Fruit fly (Drosophila melanogaster) whole organism, wandering third instar larva: ENCODE results near the gene CG13640.
A peak's percentile ranks its signal among the peaks of the same experiment; 100 is the strongest.

Experiments used
- CG32264 ChIP-seq: fragments of 200-800 bp; sonication (Bioruptor generic); optimal IDR thresholded peaks from 2 replicates; lab custom pipeline; 2016; ENCODE audit warnings: missing biosample characterization, missing genetic modification characterization
- CG9705 ChIP-seq: fragments of 200-800 bp; sonication (Bioruptor generic); optimal IDR thresholded peaks from 2 replicates; lab custom pipeline; 2018; ENCODE audit warnings: missing biosample characterization, mild to moderate bottlenecking, missing genetic modification characterization
- CrebA ChIP-seq: fragments of 200-800 bp; sonication (Bioruptor generic); optimal IDR thresholded peaks from 2 replicates; lab custom pipeline; 2016; ENCODE audit warnings: missing biosample characterization, mild to moderate bottlenecking, missing genetic modification characterization, borderline replicate concordance
- Dfd ChIP-seq: fragments of >200 bp; optimal IDR thresholded peaks from 2 replicates; lab custom pipeline; 2017; ENCODE audit warnings: missing biosample characterization, missing genetic modification characterization
- Dif ChIP-seq: fragments of 200-275, 200-300 bp; sonication (Bioruptor generic); optimal IDR thresholded peaks from 2 replicates; lab custom pipeline; 2018; ENCODE audit warnings: missing biosample characterization, missing genetic modification characterization; ENCODE audit not compliant: partially characterized antibody
- GATAd ChIP-seq: sonication (Bioruptor generic); optimal IDR thresholded peaks from 2 replicates; lab custom pipeline; 2016; ENCODE audit warnings: missing biosample characterization, missing genetic modification characterization
- HLH106 ChIP-seq: fragments of 200-800 bp; optimal IDR thresholded peaks from 3 replicates; lab custom pipeline; 2019; ENCODE audit warnings: missing biosample characterization, mild to moderate bottlenecking, missing genetic modification characterization, moderate library complexity
- Hnf4 ChIP-seq: fragments of 200-800 bp; sonication (Bioruptor generic); optimal IDR thresholded peaks from 2 replicates; lab custom pipeline; 2016; ENCODE audit warnings: missing biosample characterization, mild to moderate bottlenecking, missing genetic modification characterization
- Hr78 ChIP-seq: fragments of >200 bp; optimal IDR thresholded peaks from 2 replicates; lab custom pipeline; 2017; ENCODE audit warnings: missing biosample characterization, missing genetic modification characterization
- Hr83 ChIP-seq: fragments of 200-300 bp; sonication (Bioruptor generic); optimal IDR thresholded peaks from 2 replicates; lab custom pipeline; 2016; ENCODE audit warnings: missing biosample characterization, mild to moderate bottlenecking, missing genetic modification characterization, moderate library complexity; ENCODE audit not compliant: poor library complexity, severe bottlenecking
- Jra ChIP-seq: sonication (Bioruptor generic); optimal IDR thresholded peaks from 2 replicates; lab custom pipeline; 2016; ENCODE audit warnings: missing biosample characterization, missing genetic modification characterization
- Mio ChIP-seq: sonication (Bioruptor generic); optimal IDR thresholded peaks from 2 replicates; lab custom pipeline; 2016; ENCODE audit warnings: missing biosample characterization, missing genetic modification characterization
- Myc ChIP-seq: fragments of >200 bp; optimal IDR thresholded peaks from 2 replicates; lab custom pipeline; 2017
- N ChIP-seq: fragments of >200 bp; optimal IDR thresholded peaks from 2 replicates; lab custom pipeline; 2018; ENCODE audit warnings: missing biosample characterization, missing external identifiers, missing genetic modification characterization
- OdsH ChIP-seq: fragments of 200-800 bp; sonication (Bioruptor generic); optimal IDR thresholded peaks from 2 replicates; lab custom pipeline; 2016; ENCODE audit warnings: missing biosample characterization, mild to moderate bottlenecking, missing genetic modification characterization
- Rel ChIP-seq, 2 experiments: fragments of 200-800 bp; sonication (Bioruptor generic) in 1 of 2; optimal IDR thresholded peaks; 2 replicates in 1 of 2; 3 replicates in 1 of 2; lab custom pipeline; 2016 to 2019; ENCODE audit warnings: mild to moderate bottlenecking in 2 of 2, missing biosample characterization in 2 of 2, missing genetic modification characterization in 2 of 2, moderate library complexity in 1 of 2
- Sp1 ChIP-seq: fragments of 200-800 bp; sonication (Bioruptor generic); optimal IDR thresholded peaks from 3 replicates; lab custom pipeline; 2019; ENCODE audit warnings: missing biosample characterization, mild to moderate bottlenecking, missing genetic modification characterization, moderate library complexity
- Vsx2 ChIP-seq: fragments of 200-300, 225-300 bp; sonication (Bioruptor generic); optimal IDR thresholded peaks from 2 replicates; lab custom pipeline; 2018; ENCODE audit warnings: missing biosample characterization, missing genetic modification characterization; ENCODE audit not compliant: partially characterized antibody
- br ChIP-seq: fragments of 200-800 bp; sonication (Bioruptor generic); optimal IDR thresholded peaks from 2 replicates; lab custom pipeline; 2016; ENCODE audit warnings: missing biosample characterization, missing genetic modification characterization
- brk ChIP-seq: fragments of 200-800 bp; sonication (Bioruptor generic); optimal IDR thresholded peaks from 2 replicates; lab custom pipeline; 2016; ENCODE audit warnings: missing biosample characterization, mild to moderate bottlenecking, missing genetic modification characterization
- dl ChIP-seq, 2 experiments: fragments of 175-275, 200-275 bp in 1 of 2; fragments of 200-275 bp in 1 of 2; sonication (Bioruptor generic); optimal IDR thresholded peaks; lab custom pipeline; 2018; ENCODE audit warnings: mild to moderate bottlenecking in 2 of 2, missing biosample characterization in 2 of 2, missing genetic modification characterization in 2 of 2, moderate library complexity in 2 of 2; ENCODE audit not compliant: partially characterized antibody in 2 of 2, insufficient read depth in 1 of 2
- dmrt93B ChIP-seq: fragments of 200-800 bp; sonication (Bioruptor generic); optimal IDR thresholded peaks from 2 replicates; lab custom pipeline; 2018; ENCODE audit warnings: missing biosample characterization, mild to moderate bottlenecking, missing genetic modification characterization
- dsf ChIP-seq: sonication (Bioruptor generic); optimal IDR thresholded peaks from 2 replicates; lab custom pipeline; 2016; ENCODE audit warnings: missing biosample characterization, missing genetic modification characterization, borderline replicate concordance
- ey ChIP-seq: fragments of 200-800 bp; sonication (Bioruptor generic); optimal IDR thresholded peaks from 2 replicates; lab custom pipeline; 2016; ENCODE audit warnings: missing biosample characterization, missing genetic modification characterization
- foxo ChIP-seq, 2 experiments: fragments of 200-800 bp; sonication (Bioruptor generic); optimal IDR thresholded peaks; 2 replicates in 1 of 2; 3 replicates in 1 of 2; lab custom pipeline; 2016 to 2017; ENCODE audit warnings: missing biosample characterization in 2 of 2, missing genetic modification characterization in 2 of 2
- fru ChIP-seq: fragments of 200-800 bp; sonication (Bioruptor generic); optimal IDR thresholded peaks from 3 replicates; lab custom pipeline; 2016; ENCODE audit warnings: missing biosample characterization, mild to moderate bottlenecking, missing genetic modification characterization
- h ChIP-seq: fragments of 200-800 bp; sonication (Bioruptor generic); optimal IDR thresholded peaks from 3 replicates; lab custom pipeline; 2016; ENCODE audit warnings: missing biosample characterization, mild to moderate bottlenecking, missing genetic modification characterization
- jim ChIP-seq: fragments of 175-275, 200-325 bp; sonication (Bioruptor generic); optimal IDR thresholded peaks from 2 replicates; lab custom pipeline; 2016; ENCODE audit warnings: missing biosample characterization, mild to moderate bottlenecking, missing genetic modification characterization
- pan ChIP-seq: fragments of >200 bp; optimal IDR thresholded peaks from 2 replicates; lab custom pipeline; 2017
- psq ChIP-seq: fragments of 200-800 bp; sonication (Bioruptor generic); optimal IDR thresholded peaks from 3 replicates; lab custom pipeline; 2017; ENCODE audit warnings: missing biosample characterization, mild to moderate bottlenecking, missing genetic modification characterization, moderate library complexity
- rgr ChIP-seq: fragments of 200-800 bp; sonication (Bioruptor generic); optimal IDR thresholded peaks from 3 replicates; lab custom pipeline; 2016; ENCODE audit warnings: missing biosample characterization, mild to moderate bottlenecking, missing genetic modification characterization
- sage ChIP-seq: fragments of 200-800 bp; sonication (Bioruptor generic); optimal IDR thresholded peaks from 2 replicates; lab custom pipeline; 2016; ENCODE audit warnings: missing biosample characterization, mild to moderate bottlenecking, missing genetic modification characterization
- sv ChIP-seq: fragments of 200-800 bp; sonication (Bioruptor generic); optimal IDR thresholded peaks from 3 replicates; lab custom pipeline; 2016; ENCODE audit warnings: missing biosample characterization, missing genetic modification characterization
- tai ChIP-seq: sonication (Bioruptor generic); optimal IDR thresholded peaks from 2 replicates; lab custom pipeline; 2016; ENCODE audit warnings: missing biosample characterization, missing genetic modification characterization
- usp ChIP-seq: fragments of >200 bp; optimal IDR thresholded peaks from 2 replicates; lab custom pipeline; 2017; ENCODE audit warnings: missing biosample characterization, missing genetic modification characterization
- woc ChIP-seq: sonication (Bioruptor generic); optimal IDR thresholded peaks from 2 replicates; lab custom pipeline; 2016; ENCODE audit warnings: missing biosample characterization, mild to moderate bottlenecking, missing genetic modification characterization

CG13640 gene

DNA sequence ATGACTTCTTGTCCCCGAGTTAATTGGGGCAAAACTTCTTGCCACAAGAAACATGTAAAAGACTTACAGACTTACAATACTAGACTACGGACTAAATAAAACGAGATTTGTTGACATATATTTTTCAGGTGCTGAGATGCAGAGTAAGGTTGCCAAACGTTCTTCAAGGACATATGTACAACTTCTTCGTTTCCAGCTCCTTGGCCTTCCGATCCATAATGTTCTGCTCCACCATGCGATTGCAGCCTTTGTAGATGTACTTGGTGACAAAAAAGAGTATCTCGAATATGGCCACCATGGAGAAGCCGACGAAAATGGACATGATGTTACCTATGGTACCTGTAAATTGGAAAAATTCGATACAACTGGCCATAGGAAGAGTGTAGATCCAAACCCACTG is 4.5 kb downstream of the CG13640 start, which contains the start of gene CAH4:
Gene CAH4 (minus strand): TSS at position 101 of the 400 bp plus-strand sequence.
- TF ChIP-seq Jra: no peak
- TF ChIP-seq sage (GFP tag; lab: Kevin White, UChicago): no peak
- no peak for TF ChIP-seq HLH106
- no peak for TF ChIP-seq woc (GFP tag; lab: Kevin White, UChicago)
- TF ChIP-seq dl (GFP tag; optimal IDR thresholded peaks at IDR 0.05; lab: Kevin White, UChicago; ENCODE audit: insufficient read depth in 1 of 2, partially characterized antibody in 2 of 2): no peak
- TF ChIP-seq pan (lab: Kevin White, UChicago): no peak
- TF ChIP-seq dsf (GFP tag; lab: Kevin White, UChicago): no peak
- TF ChIP-seq Sp1 (GFP tag; lab: Kevin White, UChicago): no peak
- no peak for TF ChIP-seq sv (GFP tag; lab: Kevin White, UChicago)
- TF ChIP-seq N (GFP tag; lab: Kevin White, UChicago): no peak
- TF ChIP-seq Myc: no peak

DNA sequence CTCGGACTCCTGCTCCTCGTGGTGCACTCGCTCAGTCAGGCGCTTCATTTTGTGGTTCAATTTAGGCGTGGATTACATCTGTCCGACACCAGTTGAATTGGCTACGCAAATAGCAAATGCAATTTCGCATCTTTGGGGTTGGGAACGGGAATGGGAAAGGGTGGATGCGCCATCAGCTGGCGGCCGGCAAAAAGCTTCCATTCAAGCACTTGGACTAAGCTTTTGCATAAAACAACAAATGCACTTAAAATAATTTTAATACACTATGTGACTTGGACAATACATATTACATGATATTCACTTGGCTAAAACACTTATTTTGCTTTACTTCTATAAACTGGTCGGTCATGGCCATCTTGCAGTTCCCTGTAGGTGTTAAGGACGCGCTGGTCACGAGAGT is 5.8 kb downstream of the CG13640 start, which contains the start of gene HDAC11:
Gene HDAC11 (minus strand): TSS at position 101 of the 400 bp plus-strand sequence.
- TF ChIP-seq Hnf4 (GFP tag; lab: Kevin White, UChicago) (no peak), Sp1 (GFP tag; lab: Kevin White, UChicago) (no peak), tai (GFP tag; lab: Kevin White, UChicago) (no peak), Vsx2 (no peak), psq (GFP tag; lab: Kevin White, UChicago) (no peak), jim (GFP tag; lab: Kevin White, UChicago) (no peak)

DNA sequence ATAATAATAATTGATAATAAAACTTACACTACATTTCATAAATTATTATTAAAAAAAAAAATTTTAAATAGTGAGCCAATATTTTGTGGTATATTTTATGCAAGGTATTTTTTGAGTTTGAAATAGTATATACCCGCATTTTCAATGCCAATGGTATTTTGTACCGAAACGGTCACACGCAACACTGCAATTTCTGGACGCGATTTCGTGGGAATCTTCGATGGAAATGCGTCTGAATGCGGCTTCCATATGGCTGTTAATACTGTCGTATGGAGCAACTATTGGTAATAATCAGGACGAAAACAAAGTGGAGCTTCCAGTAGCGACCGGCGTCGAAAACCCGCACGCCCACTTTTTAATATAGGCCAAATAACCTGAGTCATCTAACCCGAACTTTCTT is 10.5 kb downstream of the CG13640 start, which contains the start of gene Nct:
Gene Nct (plus strand): TSS at position 173 of the 400 bp plus-strand sequence.
- TF ChIP-seq pan (lab: Kevin White, UChicago) (no peak), Dif (GFP tag; lab: Kevin White, UChicago) (no peak), dmrt93B (GFP tag; lab: Kevin White, UChicago) (no peak), Rel (GFP tag; optimal IDR thresholded peaks at IDR 0.05; lab: Kevin White, UChicago) (no peak), Rel (tag; optimal IDR thresholded peaks at IDR 0.05; lab: Kevin White, UChicago) (peak; percentile 59), Jra (no peak), Hnf4 (GFP tag; lab: Kevin White, UChicago) (no peak)
- TF ChIP-seq, all 38 proteins: peak for 1

DNA sequence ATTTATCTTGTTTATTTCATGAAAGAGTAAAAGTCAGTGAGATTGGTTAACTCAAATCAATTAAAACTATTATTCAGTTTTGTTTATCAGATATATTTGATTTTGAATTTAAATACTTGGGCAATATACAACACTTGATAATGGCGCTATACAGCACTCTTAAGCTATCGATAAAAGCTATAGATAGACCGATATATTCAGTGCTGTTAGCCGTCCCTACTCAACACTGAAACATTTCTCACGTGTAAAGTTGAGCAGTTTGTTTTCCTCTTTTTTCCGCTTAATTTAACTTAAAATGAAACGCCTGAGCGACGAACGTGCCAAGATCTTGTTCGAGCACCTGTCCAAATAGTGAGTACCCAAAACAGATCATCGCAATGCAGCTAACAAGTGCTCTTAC is 11.5 kb downstream of the CG13640 start, which contains the start of gene CG7006:
Gene CG7006 (plus strand): TSS at position 208 of the 400 bp plus-strand sequence.
- peak; percentile 54 for TF ChIP-seq dmrt93B (GFP tag; lab: Kevin White, UChicago)
- peak; percentile 97 for TF ChIP-seq Hnf4 (GFP tag; lab: Kevin White, UChicago)
- TF ChIP-seq usp (GFP tag; lab: Kevin White, UChicago): no peak
- peak in 1 of 2 experiments; percentile 88 for TF ChIP-seq foxo (GFP tag; optimal IDR thresholded peaks at IDR 0.05; lab: Kevin White, UChicago)
- peak; percentile 21 for TF ChIP-seq Vsx2
- peak; percentile 71 for TF ChIP-seq OdsH (GFP tag; lab: Kevin White, UChicago)
- no peak for TF ChIP-seq Rel (GFP tag; optimal IDR thresholded peaks at IDR 0.05; lab: Kevin White, UChicago)
- TF ChIP-seq Rel (tag; optimal IDR thresholded peaks at IDR 0.05; lab: Kevin White, UChicago): peak; percentile 27
- TF ChIP-seq dl (GFP tag; optimal IDR thresholded peaks at IDR 0.05; lab: Kevin White, UChicago; ENCODE audit: insufficient read depth in 1 of 2, partially characterized antibody in 2 of 2): no peak
- TF ChIP-seq tai (GFP tag; lab: Kevin White, UChicago): no peak
- peak; percentile 46 for TF ChIP-seq GATAd (GFP tag; lab: Kevin White, UChicago)
- peak; percentile 69 for TF ChIP-seq HLH106
- TF ChIP-seq h (GFP tag; lab: Kevin White, UChicago): peak; percentile 85
- TF ChIP-seq Dif (GFP tag; lab: Kevin White, UChicago): no peak
- TF ChIP-seq dsf (GFP tag; lab: Kevin White, UChicago): peak; percentile 76
- no peak for TF ChIP-seq CG32264 (GFP tag; lab: Kevin White, UChicago)
- peak; percentile 89 for TF ChIP-seq Jra
- peak; percentile 74 for TF ChIP-seq ey (GFP tag; lab: Kevin White, UChicago)
- TF ChIP-seq Mio (GFP tag; lab: Kevin White, UChicago): peak; percentile 2
- peak; percentile 74 for TF ChIP-seq CG9705 (GFP tag; lab: Kevin White, UChicago)
- no peak for TF ChIP-seq fru (GFP tag; lab: Kevin White, UChicago)
- TF ChIP-seq Dfd (GFP tag; lab: Kevin White, UChicago): no peak
- TF ChIP-seq br (GFP tag; lab: Kevin White, UChicago): peak; percentile 80
- TF ChIP-seq psq (GFP tag; lab: Kevin White, UChicago): peak; percentile 74
- TF ChIP-seq jim (GFP tag; lab: Kevin White, UChicago): peak; percentile 27
- TF ChIP-seq sv (GFP tag; lab: Kevin White, UChicago): peak; percentile 78
- no peak for TF ChIP-seq CrebA (GFP tag; lab: Kevin White, UChicago)
- TF ChIP-seq brk (GFP tag; lab: Kevin White, UChicago): no peak
- peak; percentile 89 for TF ChIP-seq rgr (GFP tag; lab: Kevin White, UChicago)
- no peak for TF ChIP-seq Hr78 (GFP tag; lab: Kevin White, UChicago)
- peak; percentile 63 for TF ChIP-seq Myc
- TF ChIP-seq Hr83 (GFP tag; lab: Kevin White, UChicago): peak; percentile 98
